Fruit fly (Drosophila melanogaster) whole organism, embryonic: ENCODE results near the gene CheA29a.

ENCODE experiments used
- Atf6 ChIP-seq: fragments of 200-800 bp; sonication (Bioruptor generic); IDR thresholded peaks from 2 replicates; pipeline ENCODE4 v1.3.6; 2022; ENCODE audit warnings: missing biosample characterization, missing genetic modification characterization
- Awh ChIP-seq: fragments of 200-800 bp; sonication (Bioruptor generic); IDR thresholded peaks from 2 replicates; pipeline ENCODE4, ENCODE4 v1.3.6; 2022; ENCODE audit warnings: missing biosample characterization, missing genetic modification characterization
- B-H1 ChIP-seq: fragments of 200-800 bp; sonication (Bioruptor generic); IDR thresholded peaks from 3 replicates; pipeline ENCODE4 v1.3.6; 2022; ENCODE audit warnings: missing biosample characterization, missing genetic modification characterization
- Blimp-1 ChIP-seq: fragments of 200-800 bp; sonication (Bioruptor generic); optimal IDR thresholded peaks from 3 replicates; lab custom pipeline; 2018; ENCODE audit warnings: missing biosample characterization, missing genetic modification characterization, mild to moderate bottlenecking, moderate library complexity, missing genetic modification reagents
- Bteb2 ChIP-seq: fragments of 200-800 bp; sonication (Bioruptor generic); optimal IDR thresholded peaks from 2 replicates; lab custom pipeline; 2016; ENCODE audit warnings: missing biosample characterization, missing genetic modification characterization
- CG10274 ChIP-seq: fragments of 200-800 bp; sonication (Bioruptor generic); optimal IDR thresholded peaks from 3 replicates; lab custom pipeline; 2017; ENCODE audit warnings: missing biosample characterization, mild to moderate bottlenecking, missing genetic modification characterization
- CG13424 ChIP-seq: fragments of 200-800 bp; sonication (Bioruptor generic); optimal IDR thresholded peaks from 2 replicates; lab custom pipeline; 2019; ENCODE audit warnings: missing biosample characterization, mild to moderate bottlenecking, missing genetic modification characterization, moderate library complexity
- CG13894 ChIP-seq: fragments of 200-800 bp; sonication (Bioruptor generic); optimal IDR thresholded peaks from 3 replicates; lab custom pipeline; 2018; ENCODE audit warnings: missing biosample characterization, mild to moderate bottlenecking, missing genetic modification characterization, moderate library complexity
- CG15696 ChIP-seq: fragments of 200-800 bp; sonication (Bioruptor generic); optimal IDR thresholded peaks from 2 replicates; lab custom pipeline; 2019; ENCODE audit warnings: missing biosample characterization, mild to moderate bottlenecking, missing genetic modification characterization, moderate library complexity
- CG1647 ChIP-seq: fragments of 200-800 bp; sonication (Bioruptor generic); optimal IDR thresholded peaks from 3 replicates; lab custom pipeline; 2016; ENCODE audit warnings: missing biosample characterization, missing genetic modification characterization
- CG18011 ChIP-seq: fragments of 200-800 bp; sonication (Bioruptor generic); optimal IDR thresholded peaks from 2 replicates; lab custom pipeline; 2017; ENCODE audit warnings: missing biosample characterization, missing genetic modification characterization, mild to moderate bottlenecking, moderate library complexity, missing genotype
- CG18599 ChIP-seq: fragments of 200-800 bp; sonication (Bioruptor generic); optimal IDR thresholded peaks from 3 replicates; lab custom pipeline; 2017; ENCODE audit warnings: missing biosample characterization, missing genetic modification characterization, mild to moderate bottlenecking, moderate library complexity, missing genetic modification reagents
- CG2199 ChIP-seq: fragments of 200-800 bp; sonication (Bioruptor generic); IDR thresholded peaks from 3 replicates; pipeline ENCODE4 v1.3.6; 2022; ENCODE audit warnings: missing biosample characterization, missing genetic modification characterization
- CG32772 ChIP-seq: fragments of 200-800 bp; sonication (Bioruptor generic); IDR thresholded peaks from 2 replicates; pipeline ENCODE4 v1.3.6; 2022; ENCODE audit warnings: missing biosample characterization, missing genetic modification characterization
- CG42726 ChIP-seq: fragments of 200-800 bp; sonication (Bioruptor generic); IDR thresholded peaks from 2 replicates; pipeline ENCODE4 v1.3.6; 2022; ENCODE audit warnings: missing biosample characterization, missing genetic modification characterization; ENCODE audit not compliant: partially characterized antibody
- CG4730 ChIP-seq: fragments of 200-800 bp; sonication (Bioruptor generic); IDR thresholded peaks from 2 replicates; pipeline ENCODE4 v1.3.6; 2022; ENCODE audit warnings: missing biosample characterization, missing genetic modification characterization
- CG4820 ChIP-seq: fragments of 200-800 bp; sonication (Bioruptor generic); optimal IDR thresholded peaks from 3 replicates; lab custom pipeline; 2016; ENCODE audit warnings: missing biosample characterization, missing genetic modification characterization
- CG5180 ChIP-seq: fragments of 200-800 bp; sonication (Bioruptor generic); optimal IDR thresholded peaks from 3 replicates; lab custom pipeline; 2017; ENCODE audit warnings: missing biosample characterization, missing genetic modification characterization, mild to moderate bottlenecking, moderate library complexity, missing genetic modification reagents
- Dbx ChIP-seq: fragments of 200-800 bp; sonication (Bioruptor generic); IDR thresholded peaks from 3 replicates; pipeline ENCODE4 v1.3.6; 2022; ENCODE audit warnings: missing biosample characterization, missing genetic modification characterization
- Dip2 ChIP-seq: fragments of 200-800 bp; sonication (Bioruptor generic); IDR thresholded peaks from 2 replicates; pipeline ENCODE4 v1.3.6; 2022; ENCODE audit warnings: missing biosample characterization, missing genetic modification characterization
- Doc2 ChIP-seq: fragments of 200-800 bp; sonication (Bioruptor generic); IDR thresholded peaks from 2 replicates; pipeline ENCODE4 v1.3.6; 2022; ENCODE audit warnings: missing biosample characterization, missing genetic modification characterization
- Fer2 ChIP-seq: fragments of 200-800 bp; sonication (Bioruptor generic); optimal IDR thresholded peaks from 2 replicates; lab custom pipeline; 2018; ENCODE audit warnings: missing biosample characterization, mild to moderate bottlenecking, missing genetic modification characterization, moderate library complexity
- HLH3B ChIP-seq: fragments of 200-800 bp; sonication (Bioruptor generic); IDR thresholded peaks from 2 replicates; pipeline ENCODE4 v1.3.6; 2022; ENCODE audit warnings: missing biosample characterization, missing genetic modification characterization
- Hmx ChIP-seq: fragments of 200-800 bp; sonication (Bioruptor generic); optimal IDR thresholded peaks from 2 replicates; lab custom pipeline; 2016; ENCODE audit warnings: missing biosample characterization, missing genetic modification characterization
- Jarid2 ChIP-seq: fragments of 200-800 bp; sonication (Bioruptor generic); optimal IDR thresholded peaks from 3 replicates; lab custom pipeline; 2017; ENCODE audit warnings: mild to moderate bottlenecking, missing biosample characterization, missing genetic modification reagents, missing genetic modification characterization
- Lpt ChIP-seq: fragments of >200 bp; optimal IDR thresholded peaks from 2 replicates; lab custom pipeline; 2018; ENCODE audit warnings: missing biosample characterization, missing genetic modification characterization
- NfI ChIP-seq: fragments of 200-800 bp; sonication (Bioruptor generic); optimal IDR thresholded peaks from 3 replicates; lab custom pipeline; 2018; ENCODE audit warnings: missing biosample characterization, mild to moderate bottlenecking, missing genetic modification characterization, moderate library complexity
- Oaz ChIP-seq: fragments of 200-800 bp; sonication (Bioruptor generic); IDR thresholded peaks from 2 replicates; pipeline ENCODE4 v1.3.6; 2022; ENCODE audit warnings: missing biosample characterization, missing genetic modification characterization
- PHDP ChIP-seq: fragments of 200-800 bp; sonication (Bioruptor generic); optimal IDR thresholded peaks from 3 replicates; lab custom pipeline; 2018; ENCODE audit warnings: missing biosample characterization, mild to moderate bottlenecking, missing genetic modification characterization, moderate library complexity
- Rfx ChIP-seq: fragments of 200-800 bp; sonication (Bioruptor generic); IDR thresholded peaks from 2 replicates; pipeline ENCODE4 v1.3.6; 2022; ENCODE audit warnings: missing biosample characterization, missing genetic modification characterization
- Side ChIP-seq: fragments of 200-800 bp; sonication (Bioruptor generic); optimal IDR thresholded peaks from 2 replicates; lab custom pipeline; 2016; ENCODE audit warnings: missing biosample characterization, missing genetic modification characterization
- Sox102F ChIP-seq: fragments of 200-800 bp; sonication (Bioruptor generic); optimal IDR thresholded peaks from 2 replicates; lab custom pipeline; 2018; ENCODE audit warnings: missing biosample characterization, mild to moderate bottlenecking, missing genetic modification characterization, moderate library complexity
- bigmax ChIP-seq: fragments of 200-800 bp; sonication (Bioruptor generic); optimal IDR thresholded peaks from 2 replicates; lab custom pipeline; 2018; ENCODE audit warnings: missing biosample characterization, mild to moderate bottlenecking, missing genetic modification characterization
- cato ChIP-seq: fragments of 200-800 bp; sonication (Bioruptor generic); optimal IDR thresholded peaks from 2 replicates; lab custom pipeline; 2016; ENCODE audit warnings: missing biosample characterization, missing genetic modification characterization, borderline replicate concordance
- caup ChIP-seq: fragments of 200-800 bp; sonication (Bioruptor generic); optimal IDR thresholded peaks from 3 replicates; lab custom pipeline; 2017; ENCODE audit warnings: missing biosample characterization, mild to moderate bottlenecking, missing genetic modification characterization, moderate library complexity; ENCODE audit not compliant: severe bottlenecking
- chinmo ChIP-seq: fragments of 200-800 bp; sonication (Bioruptor generic); IDR thresholded peaks from 4 replicates; pipeline ENCODE4 v1.3.6; 2022; ENCODE audit warnings: missing biosample characterization, missing genetic modification characterization; ENCODE audit not compliant: partially characterized antibody
- chn ChIP-seq: fragments of 200-800 bp; sonication (Bioruptor generic); optimal IDR thresholded peaks from 2 replicates; lab custom pipeline; 2016; ENCODE audit warnings: missing biosample characterization, missing genetic modification characterization
- dati ChIP-seq: fragments of 200-800 bp; sonication (Bioruptor generic); IDR thresholded peaks from 2 replicates; pipeline ENCODE4 v1.3.6; 2022; ENCODE audit warnings: missing biosample characterization, missing genetic modification characterization
- eve ChIP-seq, 2 experiments: fragments of >200 bp; optimal IDR thresholded peaks; 2 replicates each; lab custom pipeline; 2017; ENCODE audit warnings: missing biosample characterization in 2 of 2, missing genetic modification characterization in 2 of 2
- fd3F ChIP-seq: fragments of 200-800 bp; sonication (Bioruptor generic); optimal IDR thresholded peaks from 2 replicates; lab custom pipeline; 2018; ENCODE audit warnings: missing biosample characterization, mild to moderate bottlenecking, missing genetic modification characterization, moderate library complexity
- gcm2 ChIP-seq: fragments of 200-800 bp; sonication (Bioruptor generic); optimal IDR thresholded peaks from 2 replicates; lab custom pipeline; 2016; ENCODE audit warnings: missing biosample characterization, missing genetic modification characterization
- gt ChIP-seq: fragments of 200-800 bp; sonication (Bioruptor generic); IDR thresholded peaks from 2 replicates; pipeline ENCODE4 v1.3.6; 2022; ENCODE audit warnings: missing biosample characterization, missing genetic modification characterization
- ken ChIP-seq: fragments of 200-800 bp; sonication (Bioruptor generic); IDR thresholded peaks from 3 replicates; pipeline ENCODE4 v1.3.6; 2022; ENCODE audit warnings: missing biosample characterization, missing genetic modification characterization
- phol ChIP-seq: fragments of 200-800 bp; sonication (Bioruptor generic); optimal IDR thresholded peaks from 3 replicates; lab custom pipeline; 2018; ENCODE audit warnings: missing biosample characterization, mild to moderate bottlenecking, missing genetic modification characterization, moderate library complexity
- pita ChIP-seq: fragments of 200-800 bp; sonication (Bioruptor generic); optimal IDR thresholded peaks from 2 replicates; lab custom pipeline; 2017; ENCODE audit warnings: missing biosample characterization, mild to moderate bottlenecking, missing genetic modification characterization
- sens ChIP-seq: fragments of 200-800 bp; sonication (Bioruptor generic); peaks from one replicate; lab custom pipeline; 2016; ENCODE audit warnings: missing biosample characterization, missing genetic modification characterization
- sisA ChIP-seq: fragments of 200-800 bp; sonication (Bioruptor generic); IDR thresholded peaks from 2 replicates; pipeline ENCODE4 v1.3.6; 2022; ENCODE audit warnings: missing biosample characterization, missing genetic modification characterization
- sr ChIP-seq: fragments of 200-800 bp; sonication (Bioruptor generic); IDR thresholded peaks from 3 replicates; pipeline ENCODE4 v1.3.6; 2022; ENCODE audit warnings: missing biosample characterization, missing genetic modification characterization
- unpg ChIP-seq: fragments of 200-800 bp; sonication (Bioruptor generic); optimal IDR thresholded peaks from 3 replicates; lab custom pipeline; 2018; ENCODE audit warnings: missing biosample characterization, mild to moderate bottlenecking, missing genetic modification characterization, moderate library complexity

CheA29a gene

dm6 chr2L:8461782-8462453, 15.2 kb upstream of the CheA29a start (continued):
- no peak for TF ChIP-seq Awh
- TF ChIP-seq PHDP (tag; lab: Kevin White, UChicago), result peak; percentile 57
- peak; percentile 24 for TF ChIP-seq Bteb2 (GFP tag; lab: Kevin White, UChicago)
- TF ChIP-seq chn (GFP tag; lab: Kevin White, UChicago), result no peak
- no peak for TF ChIP-seq CG4820 (GFP tag; lab: Kevin White, UChicago)
- peak; percentile 8 for TF ChIP-seq NfI (GFP tag; lab: Kevin White, UChicago)
- no peak for TF ChIP-seq CG32772 (GFP tag; lab: Robert Waterston, UW)
- TF ChIP-seq Jarid2, result peak; percentile 24
- no peak for TF ChIP-seq Doc2 (GFP tag; lab: Robert Waterston, UW)
- peak; percentile 35 for TF ChIP-seq Sox102F (GFP tag; lab: Kevin White, UChicago)
- TF ChIP-seq sisA (GFP tag; lab: Robert Waterston, UW), result no peak
- TF ChIP-seq CG10274 (GFP tag; lab: Kevin White, UChicago), result no peak
- TF ChIP-seq HLH3B (GFP tag; lab: Robert Waterston, UW), result peak; percentile 24; the same call in 1 of the 2 replicates
- peak; percentile 21 for TF ChIP-seq CG13424 (tag; lab: Kevin White, UChicago)
- TF ChIP-seq gcm2, result no peak
- TF ChIP-seq Blimp-1 (GFP tag; lab: Kevin White, UChicago), result peak; percentile 44
- no peak for TF ChIP-seq sr (GFP tag; lab: Robert Waterston, UW)
- TF ChIP-seq Lpt, result no peak
- no peak for TF ChIP-seq Dip2
- peak; percentile 30; the same call in 1 of the 2 replicates for TF ChIP-seq Rfx (GFP tag; lab: Robert Waterston, UW)
- TF ChIP-seq Oaz (GFP tag; lab: Robert Waterston, UW), result no peak
- TF ChIP-seq sens, result peak; percentile 72
- TF ChIP-seq bigmax (GFP tag; lab: Kevin White, UChicago), result no peak
- TF ChIP-seq pita (GFP tag; lab: Kevin White, UChicago), result no peak
- peak; percentile 0 for TF ChIP-seq CG15696
- peak; percentile 42 for TF ChIP-seq CG18599 (GFP tag; lab: Kevin White, UChicago)
- no peak for TF ChIP-seq dati (GFP tag; lab: Robert Waterston, UW)
- no peak for TF ChIP-seq cato (GFP tag; lab: Kevin White, UChicago)
- no peak for TF ChIP-seq gt (GFP tag; lab: Robert Waterston, UW)
- TF ChIP-seq CG18011 (GFP tag; lab: Kevin White, UChicago), result no peak
- TF ChIP-seq Dbx, result peak; percentile 28; the same call in 1 of the 3 replicates
- TF ChIP-seq unpg, result peak; percentile 39
- TF ChIP-seq Side (GFP tag; lab: Kevin White, UChicago), result peak; percentile 5
- peak in 1 of 2 experiments; percentile 51 for TF ChIP-seq eve (GFP tag; optimal IDR thresholded peaks at IDR 0.05; lab: Kevin White, UChicago)
- TF ChIP-seq phol, result peak; percentile 42
- TF ChIP-seq B-H1 (GFP tag; lab: Robert Waterston, UW), result no peak
- TF ChIP-seq chinmo, result peak; percentile 71; the same call in 1 of the 4 replicates
- TF ChIP-seq fd3F (GFP tag; lab: Kevin White, UChicago), result peak; percentile 13
- peak; percentile 71 for TF ChIP-seq CG5180 (GFP tag; lab: Kevin White, UChicago)
- no peak for TF ChIP-seq Fer2 (tag; lab: Kevin White, UChicago)
- TF ChIP-seq Atf6 (GFP tag; lab: Robert Waterston, UW), result 0 out of 2 replicates have a peak, but pooled peaks have one; percentile 15
- no peak for TF ChIP-seq CG4730 (GFP tag; lab: Robert Waterston, UW)
- TF ChIP-seq CG13894, result peak; percentile 13
- no peak for TF ChIP-seq CG42726 (GFP tag; lab: Robert Waterston, UW)
- TF ChIP-seq caup (GFP tag; lab: Kevin White, UChicago), result peak; percentile 38
- no peak for TF ChIP-seq CG1647 (GFP tag; lab: Kevin White, UChicago)
- 0 out of 3 replicates have a peak, but pooled peaks have one; percentile 49 for TF ChIP-seq CG2199
- no peak for TF ChIP-seq Hmx (GFP tag; lab: Kevin White, UChicago)
- no peak for TF ChIP-seq ken
